Fruit fly (Drosophila melanogaster) whole organism, pupa: Measurements from ENCODE around the gene CG9119.

Experiments
- CG10348 ChIP-seq: fragments of 200-800 bp; sonication (Bioruptor generic); IDR thresholded peaks from 2 replicates; pipeline ENCODE4 v1.3.6; 2022; ENCODE audit warnings: missing biosample characterization, missing genetic modification characterization
- CG14655 ChIP-seq: fragments of 200-800 bp; sonication (Bioruptor generic); optimal IDR thresholded peaks from 3 replicates; lab custom pipeline; 2017; ENCODE audit warnings: mild to moderate bottlenecking, missing biosample characterization, missing genetic modification reagents, missing genetic modification characterization

DNA sequence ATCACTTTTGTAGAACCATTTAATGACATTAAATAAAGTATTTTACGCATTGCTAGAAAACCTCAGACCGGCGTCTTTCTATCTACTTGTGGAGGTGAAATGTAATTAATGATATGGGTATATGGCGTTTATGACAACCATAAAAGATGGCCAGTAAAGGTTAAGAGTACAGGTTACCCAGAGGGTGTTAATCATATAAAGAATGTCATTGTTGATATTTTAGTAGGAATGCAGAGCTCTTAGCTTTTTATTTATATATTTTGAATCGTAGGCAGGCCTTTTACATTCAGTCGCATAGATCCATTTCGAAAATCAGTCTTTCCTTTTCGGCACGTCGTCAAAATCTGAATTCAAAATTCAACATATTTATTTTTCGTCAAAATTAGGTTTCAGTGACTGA lies 45.8 kb upstream of the CG9119 start, which contains the start of gene Bfc:
- TF ChIP-seq CG14655 (GFP tag; lab: Kevin White, UChicago), result no peak
- no peak for TF ChIP-seq CG10348 (GFP tag; lab: Robert Waterston, UW)
